Worm (Caenorhabditis elegans) whole organism, mixed stage, embryonic: Measurements from ENCODE around the gene Y80D3A.8.

ENCODE experiments used
- ces-1 ChIP-seq: fragments of 150-350 bp; optimal IDR thresholded peaks from 2 replicates; lab custom pipeline; 2014; ENCODE audit warnings: missing biosample characterization, missing genetic modification reagents, missing genetic modification characterization
- pha-4 ChIP-seq: fragments of 150-350 bp; optimal IDR thresholded peaks from 2 replicates; lab custom pipeline; 2018; ENCODE audit warnings: missing biosample characterization, missing genetic modification reagents, missing genetic modification characterization

DNA sequence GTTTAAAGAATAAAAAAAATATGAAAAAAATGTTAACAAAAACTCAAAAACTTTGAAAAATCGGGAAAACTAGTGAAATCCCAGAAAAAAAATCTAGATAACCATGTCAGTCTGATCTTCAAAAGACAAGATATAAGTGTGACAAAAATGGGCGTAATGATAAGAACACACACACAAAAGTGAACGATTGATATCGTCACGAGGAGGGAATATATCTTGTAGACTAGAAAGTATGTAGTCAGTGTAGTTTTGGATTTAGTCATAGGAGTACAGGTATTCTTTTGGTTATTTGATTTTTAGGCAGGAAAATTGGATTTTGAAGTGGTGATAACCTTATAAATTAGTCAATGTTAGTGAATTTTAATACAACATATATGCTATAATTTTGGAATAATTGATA lies 5.9 kb upstream of the Y80D3A.8 start:
- no peak for TF ChIP-seq ces-1
- TF ChIP-seq pha-4 (tag; lab: Kevin White, UChicago), result no peak
